Worm (Caenorhabditis elegans) whole organism, L3 larva: ENCODE data around the gene Y54G2A.41.
"Not testable (repeated sequence)": the region's sequence is repeated elsewhere in the genome, so short reads cannot be mapped to it uniquely, and the experiment has no call there.

Experiments
- R02D3.7 ChIP-seq: fragments of 150-350 bp; optimal IDR thresholded peaks from 2 replicates; lab custom pipeline; 2014; ENCODE audit warnings: missing biosample characterization, missing genetic modification characterization
- egl-5 ChIP-seq: fragments of 150-350 bp; optimal IDR thresholded peaks from 2 replicates; lab custom pipeline; 2017; ENCODE audit warnings: missing biosample characterization, missing genetic modification reagents, missing genetic modification characterization, inconsistent platforms
- elt-2 ChIP-seq: sonication (generic microtip); optimal IDR thresholded peaks from 2 replicates; lab custom pipeline; 2016; ENCODE audit warnings: missing genetic modification reagents, mild to moderate bottlenecking, missing genetic modification characterization, missing compliant biosample characterization
- fkh-2 ChIP-seq: fragments of 150-350 bp; optimal IDR thresholded peaks from 2 replicates; lab custom pipeline; 2014; ENCODE audit warnings: missing biosample characterization, missing genetic modification reagents, missing genetic modification characterization
- hmg-11 ChIP-seq: sonication (generic microtip); optimal IDR thresholded peaks from 2 replicates; lab custom pipeline; 2016; ENCODE audit warnings: missing genetic modification characterization, missing compliant biosample characterization
- jun-1 ChIP-seq: fragments of 150-350 bp; optimal IDR thresholded peaks from 2 replicates; lab custom pipeline; 2014; ENCODE audit warnings: missing biosample characterization, missing genetic modification reagents, missing genetic modification characterization
- lin-15B ChIP-seq: fragments of 150-350 bp; optimal IDR thresholded peaks from 2 replicates; lab custom pipeline; 2014; ENCODE audit warnings: missing biosample characterization, missing genetic modification characterization
- mml-1 ChIP-seq: fragments of 150-350 bp; sonication (generic microtip); optimal IDR thresholded peaks from 3 replicates; lab custom pipeline; 2014; ENCODE audit warnings: missing biosample characterization, missing genetic modification characterization
- nfya-1 ChIP-seq: sonication (generic microtip); optimal IDR thresholded peaks from 2 replicates; lab custom pipeline; 2017; ENCODE audit warnings: missing genetic modification characterization, mild to moderate bottlenecking, missing compliant biosample characterization, antibody characterized with exemption, moderate library complexity; ENCODE audit not compliant: insufficient read depth
- nhr-11 ChIP-seq: fragments of 150-350 bp; optimal IDR thresholded peaks from 2 replicates; lab custom pipeline; 2014; ENCODE audit warnings: missing biosample characterization, missing genetic modification characterization
- nhr-23 ChIP-seq: fragments of 150-350 bp; optimal IDR thresholded peaks from 2 replicates; lab custom pipeline; 2014; ENCODE audit warnings: missing biosample characterization, missing genetic modification reagents, missing genetic modification characterization
- nhr-77 ChIP-seq: fragments of 150-350 bp; optimal IDR thresholded peaks from 2 replicates; lab custom pipeline; 2014; ENCODE audit warnings: missing biosample characterization, missing genetic modification characterization
- pha-4 ChIP-seq: fragments of 150-350 bp; optimal IDR thresholded peaks from 2 replicates; lab custom pipeline; 2014; ENCODE audit warnings: missing biosample characterization, missing genetic modification reagents, missing genetic modification characterization
- sea-2 ChIP-seq: fragments of 150-350 bp; sonication (generic microtip); optimal IDR thresholded peaks from 4 replicates; lab custom pipeline; 2014; ENCODE audit warnings: missing biosample characterization, missing genetic modification reagents, missing genetic modification characterization
- skn-1 ChIP-seq: fragments of 150-350 bp; optimal IDR thresholded peaks from 2 replicates; lab custom pipeline; 2014; ENCODE audit warnings: missing biosample characterization, missing genetic modification characterization
- ztf-4 ChIP-seq: fragments of 150-350 bp; optimal IDR thresholded peaks from 2 replicates; lab custom pipeline; 2014; ENCODE audit warnings: missing biosample characterization, missing genetic modification characterization

Y54G2A.41 gene

ce11 chrIV:2801004-2801403, 49.3 kb downstream of the Y54G2A.41 start:
- TF ChIP-seq hmg-11 (tag; lab: Kevin White, UChicago), result peak; percentile 16
- no peak for TF ChIP-seq nhr-23 (tag; lab: Kevin White, UChicago)
- TF ChIP-seq lin-15B, result peak; percentile 14
- TF ChIP-seq R02D3.7 (tag; lab: Kevin White, UChicago), result no peak
- peak; percentile 19 for TF ChIP-seq elt-2 (tag; lab: Kevin White, UChicago)
- TF ChIP-seq jun-1 (tag; lab: Kevin White, UChicago), result no peak
- no peak for TF ChIP-seq ztf-4 (tag; lab: Kevin White, UChicago)
- TF ChIP-seq fkh-2 (tag; lab: Kevin White, UChicago), result no peak
- TF ChIP-seq nfya-1 (tag; lab: Kevin White, UChicago), result peak; percentile 16
- no peak for TF ChIP-seq egl-5 (tag; lab: Kevin White, UChicago)
- TF ChIP-seq nhr-11 (tag; lab: Kevin White, UChicago), result no peak
- no peak for TF ChIP-seq skn-1 (tag; lab: Kevin White, UChicago)

- TF ChIP-seq R02D3.7 (tag; lab: Kevin White, UChicago); nhr-77 (tag; lab: Kevin White, UChicago); sea-2 (GFP tag; lab: Kevin White, UChicago): not testable (repeated sequence)
These were observed 49.9 kb downstream of the Y54G2A.41 start, which contains the start of gene Y54G2A.44 for ce11 chrIV:2801558-2801957. Gene Y54G2A.44, plus strand, starts transcription at chrIV:2801858.

- TF ChIP-seq mml-1 (tag; lab: Kevin White, UChicago) (no peak), nfya-1 (tag; lab: Kevin White, UChicago) (peak; percentile 2), nhr-11 (tag; lab: Kevin White, UChicago) (no peak), pha-4 (tag; lab: Kevin White, UChicago) (peak; percentile 12), elt-2 (tag; lab: Kevin White, UChicago) (peak; percentile 6)
- TF ChIP-seq, all 47 proteins: peak for 3
These were observed 50.5 kb downstream of the Y54G2A.41 start for ce11 chrIV:2802193-2802592.
